Worm (Caenorhabditis elegans) whole organism, L1 larva: ENCODE data around the gene pygl-1.

Experiments
- C04F5.9 ChIP-seq: sonication (generic microtip); optimal IDR thresholded peaks from 2 replicates; lab custom pipeline; 2016; ENCODE audit warnings: missing genetic modification characterization, missing compliant biosample characterization
- C16A3.4 ChIP-seq: fragments of 150-350 bp; optimal IDR thresholded peaks from 2 replicates; lab custom pipeline; 2014; ENCODE audit warnings: missing biosample characterization, missing genetic modification characterization
- F16B12.6 ChIP-seq: fragments of 150-350 bp; optimal IDR thresholded peaks from 2 replicates; lab custom pipeline; 2014; ENCODE audit warnings: missing biosample characterization, missing genetic modification characterization
- Y116A8C.19 ChIP-seq: sonication (generic microtip); optimal IDR thresholded peaks from 2 replicates; lab custom pipeline; 2016; ENCODE audit warnings: missing compliant biosample characterization, missing genetic modification characterization, borderline replicate concordance
- aha-1 ChIP-seq: fragments of 150-350 bp; optimal IDR thresholded peaks from 2 replicates; lab custom pipeline; 2014; ENCODE audit warnings: missing biosample characterization, missing genetic modification characterization
- alr-1 ChIP-seq: fragments of 200-800 bp; sonication (Bioruptor generic); optimal IDR thresholded peaks from 2 replicates; lab custom pipeline; 2018; ENCODE audit warnings: borderline replicate concordance, mild to moderate bottlenecking, missing genetic modification characterization, missing compliant biosample characterization
- aly-2 ChIP-seq: fragments of 150-350 bp; optimal IDR thresholded peaks from 2 replicates; lab custom pipeline; 2014; ENCODE audit warnings: missing biosample characterization, missing genetic modification characterization
- ceh-8 ChIP-seq: fragments of 200-800 bp; sonication (Bioruptor generic); optimal IDR thresholded peaks from 2 replicates; lab custom pipeline; 2018; ENCODE audit warnings: mild to moderate bottlenecking, missing genetic modification characterization, moderate library complexity, missing compliant biosample characterization
- ceh-82 ChIP-seq, 3 experiments: fragments of 150-350 bp in 1 of 3; sonication (generic microtip) in 2 of 3; optimal IDR thresholded peaks; 2 replicates each; lab custom pipeline; 2014 to 2017; ENCODE audit warnings: missing biosample characterization in 3 of 3, missing genetic modification characterization in 3 of 3
- ceh-88 ChIP-seq: fragments of 200-800 bp; sonication (Bioruptor generic); IDR thresholded peaks from 2 replicates; pipeline ENCODE4 v1.3.6; 2022; ENCODE audit warnings: missing genetic modification characterization, missing compliant biosample characterization
- dsc-1 ChIP-seq: sonication (generic microtip); optimal IDR thresholded peaks from 2 replicates; lab custom pipeline; 2016; ENCODE audit warnings: mild to moderate bottlenecking, missing genetic modification characterization, missing compliant biosample characterization
- efl-3 ChIP-seq: fragments of 200-800 bp; sonication (Bioruptor generic); optimal IDR thresholded peaks from 2 replicates; lab custom pipeline; 2018; ENCODE audit warnings: mild to moderate bottlenecking, missing genetic modification characterization, missing compliant biosample characterization
- elt-2 ChIP-seq: sonication (generic microtip); optimal IDR thresholded peaks from 2 replicates; lab custom pipeline; 2016; ENCODE audit warnings: missing genetic modification characterization, mild to moderate bottlenecking, inconsistent platforms, missing compliant biosample characterization, missing genetic modification reagents
- elt-3 ChIP-seq, 6 experiments: fragments of 150-350 bp in 1 of 6; sonication (generic microtip); optimal IDR thresholded peaks; 2 replicates each; lab custom pipeline; 2017 to 2018; ENCODE audit warnings: missing biosample characterization in 6 of 6, missing genetic modification characterization in 6 of 6, inconsistent platforms in 1 of 6
- ets-5 ChIP-seq: fragments of 200-800 bp; sonication (Bioruptor generic); IDR thresholded peaks from 2 replicates; pipeline ENCODE4 v1.3.6; 2022; ENCODE audit warnings: missing genetic modification characterization, missing compliant biosample characterization
- fkh-10 ChIP-seq: sonication (generic microtip); optimal IDR thresholded peaks from 2 replicates; lab custom pipeline; 2017; ENCODE audit warnings: missing biosample characterization, missing genetic modification reagents, missing genetic modification characterization
- fkh-4 ChIP-seq: sonication (generic microtip); optimal IDR thresholded peaks from 2 replicates; lab custom pipeline; 2016; ENCODE audit warnings: missing compliant biosample characterization, missing genetic modification characterization, borderline replicate concordance
- hlh-17 ChIP-seq: fragments of 200-800 bp; sonication (Bioruptor generic); optimal IDR thresholded peaks from 2 replicates; lab custom pipeline; 2018; ENCODE audit warnings: missing genetic modification characterization, mild to moderate bottlenecking, missing compliant biosample characterization, moderate library complexity, borderline replicate concordance
- hlh-4 ChIP-seq: sonication (generic microtip); optimal IDR thresholded peaks from 2 replicates; lab custom pipeline; 2016; ENCODE audit warnings: mild to moderate bottlenecking, missing genetic modification characterization, missing compliant biosample characterization
- jun-1 ChIP-seq: fragments of 150-350 bp; optimal IDR thresholded peaks from 2 replicates; lab custom pipeline; 2014; ENCODE audit warnings: missing biosample characterization, missing genetic modification reagents, missing genetic modification characterization
- lin-13 ChIP-seq: fragments of 150-350 bp; optimal IDR thresholded peaks from 2 replicates; lab custom pipeline; 2014; ENCODE audit warnings: missing biosample characterization, missing genetic modification reagents, missing genetic modification characterization
- lin-15B ChIP-seq: fragments of 150-350 bp; sonication (generic microtip); optimal IDR thresholded peaks from 3 replicates; lab custom pipeline; 2014; ENCODE audit warnings: missing biosample characterization, missing genetic modification characterization
- lin-35 ChIP-seq, 2 experiments: fragments of 150-350 bp; optimal IDR thresholded peaks; 2 replicates each; lab custom pipeline; 2014; ENCODE audit warnings: missing biosample characterization in 2 of 2, missing genetic modification characterization in 2 of 2, missing genetic modification reagents in 2 of 2
- mab-9 ChIP-seq: fragments of 200-800 bp; sonication (Bioruptor generic); IDR thresholded peaks from 2 replicates; pipeline ENCODE4 v1.3.6; 2022; ENCODE audit warnings: missing genetic modification reagents, missing genetic modification characterization, missing compliant biosample characterization
- mdl-1 ChIP-seq, 2 experiments: fragments of 150-350 bp; optimal IDR thresholded peaks; 2 replicates each; lab custom pipeline; 2014 to 2017; ENCODE audit warnings: missing biosample characterization in 2 of 2, missing genetic modification characterization in 2 of 2, inconsistent platforms in 1 of 2
- nhr-12 ChIP-seq: sonication (generic microtip); optimal IDR thresholded peaks from 2 replicates; lab custom pipeline; 2017; ENCODE audit warnings: missing biosample characterization, missing genetic modification characterization
- nhr-237 ChIP-seq: fragments of 150-350 bp; optimal IDR thresholded peaks from 2 replicates; lab custom pipeline; 2014; ENCODE audit warnings: missing biosample characterization, missing genetic modification characterization
- nhr-76 ChIP-seq: sonication (generic microtip); optimal IDR thresholded peaks from 2 replicates; lab custom pipeline; 2017; ENCODE audit warnings: missing biosample characterization, missing genetic modification characterization
- nhr-77 ChIP-seq: fragments of 150-350 bp; optimal IDR thresholded peaks from 2 replicates; lab custom pipeline; 2014; ENCODE audit warnings: missing biosample characterization, missing genetic modification characterization
- nhr-85 ChIP-seq: sonication (generic microtip); peaks from one replicate; lab custom pipeline; 2016; ENCODE audit warnings: missing genetic modification characterization, inconsistent platforms, missing compliant biosample characterization
- nhr-90 ChIP-seq: sonication (generic microtip); optimal IDR thresholded peaks from 2 replicates; lab custom pipeline; 2016; ENCODE audit warnings: mild to moderate bottlenecking, missing genetic modification characterization, missing compliant biosample characterization; ENCODE audit not compliant: poor library complexity
- pag-3 ChIP-seq: sonication (generic microtip); optimal IDR thresholded peaks from 2 replicates; lab custom pipeline; 2017; ENCODE audit warnings: missing genetic modification characterization, mild to moderate bottlenecking, missing compliant biosample characterization, antibody characterized with exemption, borderline replicate concordance; ENCODE audit not compliant: insufficient read depth
- pax-3 ChIP-seq: fragments of 200-800 bp; sonication (Bioruptor generic); optimal IDR thresholded peaks from 2 replicates; lab custom pipeline; 2018; ENCODE audit warnings: mild to moderate bottlenecking, missing genetic modification characterization, moderate library complexity, missing compliant biosample characterization
- pqm-1 ChIP-seq: sonication (generic microtip); optimal IDR thresholded peaks from 3 replicates; lab custom pipeline; 2017; ENCODE audit warnings: missing biosample characterization, missing genetic modification characterization
- rnt-1 ChIP-seq: sonication (generic microtip); optimal IDR thresholded peaks from 2 replicates; lab custom pipeline; 2016; ENCODE audit warnings: mild to moderate bottlenecking, missing genetic modification characterization, moderate library complexity, missing compliant biosample characterization
- snpc-4 ChIP-seq: fragments of 150-350 bp; optimal IDR thresholded peaks from 2 replicates; lab custom pipeline; 2014; ENCODE audit warnings: missing biosample characterization, missing genetic modification characterization
- sptf-1 ChIP-seq: fragments of 150-350 bp; optimal IDR thresholded peaks from 2 replicates; lab custom pipeline; 2014; ENCODE audit warnings: missing biosample characterization, missing genetic modification characterization
- tbx-2 ChIP-seq: sonication (generic microtip); optimal IDR thresholded peaks from 2 replicates; lab custom pipeline; 2016; ENCODE audit warnings: missing genetic modification characterization, missing compliant biosample characterization
- tlp-1 ChIP-seq: fragments of 150-350 bp; optimal IDR thresholded peaks from 2 replicates; lab custom pipeline; 2014; ENCODE audit warnings: missing biosample characterization, missing genetic modification characterization
- unc-130 ChIP-seq: fragments of 150-350 bp; optimal IDR thresholded peaks from 2 replicates; lab custom pipeline; 2017; ENCODE audit warnings: missing biosample characterization, missing genetic modification characterization, inconsistent platforms
- unc-86 ChIP-seq: sonication (generic microtip); optimal IDR thresholded peaks from 2 replicates; lab custom pipeline; 2016; ENCODE audit warnings: missing genetic modification characterization, missing compliant biosample characterization
- unc-98 ChIP-seq: fragments of 200-800 bp; sonication (Bioruptor generic); IDR thresholded peaks from 2 replicates; pipeline ENCODE4 v1.3.6; 2022; ENCODE audit warnings: missing genetic modification characterization, missing compliant biosample characterization
- zag-1 ChIP-seq: fragments of 150-350 bp; optimal IDR thresholded peaks from 2 replicates; lab custom pipeline; 2014; ENCODE audit warnings: missing biosample characterization, missing genetic modification characterization
- zip-4 ChIP-seq: fragments of 200-800 bp; sonication (Bioruptor generic); optimal IDR thresholded peaks from 2 replicates; lab custom pipeline; 2018; ENCODE audit warnings: mild to moderate bottlenecking, missing genetic modification characterization, moderate library complexity, missing compliant biosample characterization
- ztf-4 ChIP-seq: fragments of 150-350 bp; optimal IDR thresholded peaks from 2 replicates; lab custom pipeline; 2014; ENCODE audit warnings: missing biosample characterization, missing genetic modification characterization

Gene pygl-1

DNA sequence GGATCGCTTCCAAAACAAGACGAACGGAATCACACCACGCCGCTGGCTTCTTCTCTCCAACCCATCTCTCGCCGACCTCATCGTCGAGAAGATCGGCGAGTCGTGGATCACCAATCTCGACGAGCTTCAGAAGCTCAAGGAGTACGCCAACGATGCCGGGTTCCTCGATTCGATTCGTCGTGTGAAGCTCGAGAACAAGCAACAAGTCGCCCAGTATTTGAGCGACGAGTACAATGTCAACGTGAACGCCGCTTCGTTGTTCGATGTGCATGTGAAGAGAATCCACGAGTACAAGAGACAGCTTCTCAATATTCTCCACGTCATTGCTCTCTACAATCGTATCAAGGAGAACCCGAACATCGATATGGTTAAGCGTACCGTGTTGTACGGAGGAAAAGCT is 4.8 kb downstream of the pygl-1 start:
- TF ChIP-seq ceh-8 (GFP tag; lab: Kevin White, UChicago) (no peak), pax-3 (tag; lab: Kevin White, UChicago) (no peak), ets-5 (no peak), aha-1 (tag; lab: Kevin White, UChicago) (no peak), sptf-1 (tag; lab: Kevin White, UChicago) (no peak), C04F5.9 (tag; lab: Kevin White, UChicago) (no peak), dsc-1 (tag; lab: Kevin White, UChicago) (no peak), unc-130 (tag; lab: Kevin White, UChicago) (no peak), lin-13 (no peak), snpc-4 (tag; lab: Kevin White, UChicago) (no peak), elt-2 (tag; lab: Kevin White, UChicago) (no peak), rnt-1 (tag; lab: Kevin White, UChicago) (no peak), pqm-1 (tag; lab: Kevin White, UChicago) (no peak), tbx-2 (tag; lab: Kevin White, UChicago) (no peak), tlp-1 (tag; lab: Kevin White, UChicago) (no peak), zip-4 (no peak), Y116A8C.19 (tag; lab: Kevin White, UChicago) (no peak)

DNA sequence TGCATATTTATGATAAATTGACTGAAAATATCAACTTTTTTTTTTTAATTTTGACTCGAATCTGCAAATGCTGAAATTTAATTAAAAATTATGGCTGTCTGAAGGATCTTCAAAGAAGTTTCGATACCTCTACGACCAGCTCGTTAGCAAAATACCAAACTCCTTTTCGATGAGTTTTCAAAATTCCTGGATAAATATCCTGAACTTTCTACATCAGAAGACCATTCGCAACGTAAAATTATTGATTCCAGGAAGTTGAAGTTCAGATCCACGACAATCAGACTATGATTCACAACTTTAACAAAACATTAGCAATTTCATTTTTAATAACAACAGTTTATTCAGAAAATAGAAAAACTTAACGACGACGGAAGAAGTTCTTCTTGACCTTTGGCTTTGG is 6.2 kb downstream of the pygl-1 start:
- peak; percentile 3 for TF ChIP-seq aly-2
- TF ChIP-seq ceh-88 (GFP tag; lab: Robert Waterston, UW): no peak

DNA sequence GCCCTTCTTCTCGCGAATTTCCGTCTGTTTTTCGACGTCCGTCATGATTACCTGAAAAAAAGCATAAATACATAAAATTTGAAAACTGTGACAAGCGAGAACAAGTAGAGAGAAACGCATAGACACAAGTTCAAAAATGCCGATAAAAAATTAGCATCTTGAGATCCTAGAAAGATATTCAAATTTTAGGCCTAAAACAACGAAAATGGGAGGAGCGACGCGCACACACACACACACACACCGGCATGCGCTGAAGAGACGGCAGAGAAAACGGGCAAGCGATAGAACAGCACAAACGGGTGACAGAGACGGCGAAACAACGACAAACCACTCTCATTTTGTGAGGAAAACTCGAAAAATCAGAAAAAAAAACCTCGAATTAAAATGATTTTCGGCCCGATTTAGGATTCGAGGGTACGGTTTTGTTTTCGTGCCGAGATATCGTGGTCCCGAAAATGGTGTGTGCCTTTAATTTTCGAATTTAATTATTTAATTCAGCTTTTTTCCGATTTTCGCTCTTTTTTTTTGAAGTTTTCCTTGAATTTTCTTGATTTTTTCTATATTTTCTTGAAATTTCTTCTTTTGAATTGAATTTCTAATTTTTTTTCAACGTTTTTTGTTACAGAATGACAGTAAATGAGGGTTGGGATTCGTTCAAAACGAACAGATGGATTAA is 7.3 kb downstream of the pygl-1 start, which contains the start of the genes rpl-11.1 and T22F3.2:
TSS of gene rpl-11.1 (minus strand) at position 51 of the 676 bp plus-strand sequence.
TSS of gene T22F3.2 (plus strand) at position 626 of the 676 bp plus-strand sequence.
- TF ChIP-seq ceh-8 (GFP tag; lab: Kevin White, UChicago) (no peak), unc-130 (tag; lab: Kevin White, UChicago) (no peak), aha-1 (tag; lab: Kevin White, UChicago) (no peak), fkh-10 (no peak), C16A3.4 (tag; lab: Kevin White, UChicago) (no peak), unc-86 (tag; lab: Kevin White, UChicago) (no peak), pag-3 (tag; lab: Kevin White, UChicago) (no peak), ceh-82 (tag; optimal IDR thresholded peaks at IDR 0.05; lab: Kevin White, UChicago) (peak in 1 of 3 experiments; percentile 35), zag-1 (no peak), nhr-77 (no peak), F16B12.6 (no peak), hlh-4 (tag; lab: Kevin White, UChicago) (no peak), ztf-4 (no peak), fkh-4 (no peak), nhr-85 (peak; percentile 58), C04F5.9 (tag; lab: Kevin White, UChicago) (no peak), ceh-88 (GFP tag; lab: Robert Waterston, UW) (no peak), elt-2 (tag; lab: Kevin White, UChicago) (no peak), lin-35 (GFP tag; optimal IDR thresholded peaks at IDR 0.05; lab: Kevin White, UChicago) (peak in 1 of 2 experiments; percentile 35), dsc-1 (tag; lab: Kevin White, UChicago) (no peak), pqm-1 (tag; lab: Kevin White, UChicago) (no peak), lin-15B (no peak), snpc-4 (tag; lab: Kevin White, UChicago) (no peak), jun-1 (tag; lab: Kevin White, UChicago) (no peak), Y116A8C.19 (tag; lab: Kevin White, UChicago) (no peak), efl-3 (GFP tag; lab: Kevin White, UChicago) (no peak), alr-1 (tag; lab: Kevin White, UChicago) (no peak), hlh-17 (GFP tag; lab: Kevin White, UChicago) (no peak), nhr-237 (no peak), ets-5 (no peak), elt-3 (tag; optimal IDR thresholded peaks at IDR 0.05; lab: Kevin White, UChicago) (peak in 1 of 6 experiments; percentile 7), rnt-1 (tag; lab: Kevin White, UChicago) (peak; percentile 43), nhr-12 (no peak), mdl-1 (tag; optimal IDR thresholded peaks at IDR 0.05; lab: Kevin White, UChicago) (peak in 1 of 2 experiments; percentile 26), unc-98 (GFP tag; lab: Robert Waterston, UW) (no peak), pax-3 (tag; lab: Kevin White, UChicago) (no peak), tlp-1 (tag; lab: Kevin White, UChicago) (no peak), nhr-90 (no peak), mab-9 (GFP tag; lab: Robert Waterston, UW) (no peak), nhr-76 (tag; lab: Kevin White, UChicago) (no peak)
